Worm (Caenorhabditis elegans): Measurements from ENCODE around the gene C02D5.4.

- TF ChIP-seq lsy-2 (tag; optimal IDR thresholded peaks at IDR 0.05) = no peak
- TF ChIP-seq elt-1 (tag; optimal IDR thresholded peaks at IDR 0.05; ENCODE audit: borderline replicate concordance, insufficient read depth) = no peak
- no peak for TF ChIP-seq nhr-237 (tag; optimal IDR thresholded peaks at IDR 0.05)
- TF ChIP-seq lin-13 (tag; optimal IDR thresholded peaks at IDR 0.05) = no peak
- TF ChIP-seq M03D4.4 (tag; optimal IDR thresholded peaks at IDR 0.05) = no peak
Measured at ce11 chrIII:8590882-8591281, 38.9 kb downstream of the C02D5.4 start, which contains the start of gene fipr-16.
